Worm (Caenorhabditis elegans) whole organism, L4/young adult: ENCODE results near the gene sulp-7.

Experiments
- W03F9.2 ChIP-seq: fragments of 150-350 bp; optimal IDR thresholded peaks from 2 replicates; lab custom pipeline; 2014; ENCODE audit warnings: missing biosample characterization, missing genetic modification characterization
- him-1 ChIP-seq: sonication (generic microtip); optimal IDR thresholded peaks from 2 replicates; lab custom pipeline; 2016; ENCODE audit warnings: missing genotype, missing genetic modification reagents, missing genetic modification characterization, missing compliant biosample characterization

DNA sequence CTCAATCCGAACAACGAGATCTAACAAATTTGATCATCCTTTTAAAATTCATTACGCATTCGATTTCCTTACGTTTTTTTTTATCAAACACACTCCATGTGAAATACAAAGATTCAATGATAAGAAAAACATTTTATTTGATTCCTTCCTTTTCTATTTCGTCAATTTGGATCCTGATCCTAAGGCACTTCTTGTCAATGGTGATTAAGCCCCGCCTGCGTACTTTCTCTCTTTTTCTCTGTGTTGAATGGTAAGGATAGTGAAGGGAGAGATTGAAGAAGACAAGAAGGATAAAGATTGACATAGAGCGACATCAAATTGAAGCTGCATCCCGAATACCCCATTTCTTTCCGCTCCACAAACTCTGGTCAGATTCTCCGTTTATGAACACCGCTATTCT, 28.7 kb downstream of the sulp-7 start, which contains the start of gene grd-1:
- TF ChIP-seq him-1 (tag; lab: Kevin White, UChicago): no peak
- no peak for TF ChIP-seq W03F9.2 (tag; lab: Kevin White, UChicago)
